Fruit fly (Drosophila melanogaster): Measurements from ENCODE around the gene CG5567.

DNA sequence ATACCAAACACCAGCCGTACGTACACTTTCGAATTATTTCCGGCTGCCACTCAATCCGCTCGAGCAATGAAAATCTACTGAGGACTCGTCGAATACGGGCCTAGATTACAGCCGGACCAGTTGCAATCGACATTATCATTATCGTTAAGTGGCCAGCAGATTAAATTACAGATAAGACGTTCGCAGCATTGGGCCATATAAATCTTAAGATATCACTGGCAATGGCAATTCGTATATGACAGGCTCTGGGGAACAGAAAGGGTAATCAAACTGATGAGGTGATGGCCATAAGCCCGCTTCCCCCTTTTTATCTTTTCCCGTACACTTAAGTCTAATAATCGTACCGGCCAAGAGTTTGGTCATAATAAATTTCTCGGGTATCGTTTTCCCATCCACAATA is 29.3 kb downstream of the CG5567 start, which contains the start of gene Cln3:
- TF ChIP-seq CG4820 (GFP tag; optimal IDR thresholded peaks at IDR 0.05), result no peak
- TF ChIP-seq Hr39 (optimal IDR thresholded peaks at IDR 0.05), result no peak
- TF ChIP-seq lab (GFP tag; optimal IDR thresholded peaks at IDR 0.05), result no peak
- no peak for TF ChIP-seq Atf-2 (GFP tag; optimal IDR thresholded peaks at IDR 0.05)
- no peak for TF ChIP-seq Oaz (GFP tag; IDR thresholded peaks at IDR 0.05)
- TF ChIP-seq CTCF (GFP tag; optimal IDR thresholded peaks at IDR 0.05), result no peak
- TF ChIP-seq Bgb (GFP tag; IDR thresholded peaks at IDR 0.05; ENCODE audit: partially characterized antibody), result no peak
- no peak for TF ChIP-seq CG4328 (GFP tag; optimal IDR thresholded peaks at IDR 0.05)
- TF ChIP-seq H15 (GFP tag; IDR thresholded peaks at IDR 0.05), result no peak
- no peak for TF ChIP-seq MTF-1 (GFP tag; optimal IDR thresholded peaks at IDR 0.05; ENCODE audit: borderline replicate concordance)
- TF ChIP-seq fd64A (GFP tag; optimal IDR thresholded peaks at IDR 0.05), result no peak
- TF ChIP-seq Dip3 (GFP tag; optimal IDR thresholded peaks at IDR 0.05), result no peak
- TF ChIP-seq Hr78 (GFP tag; optimal IDR thresholded peaks at IDR 0.05), result no peak
